Fruit fly (Drosophila melanogaster): ENCODE data around the gene Prestin.
A peak's percentile ranks its signal among the peaks of the same experiment; 100 is the strongest.

Prestin gene

DNA sequence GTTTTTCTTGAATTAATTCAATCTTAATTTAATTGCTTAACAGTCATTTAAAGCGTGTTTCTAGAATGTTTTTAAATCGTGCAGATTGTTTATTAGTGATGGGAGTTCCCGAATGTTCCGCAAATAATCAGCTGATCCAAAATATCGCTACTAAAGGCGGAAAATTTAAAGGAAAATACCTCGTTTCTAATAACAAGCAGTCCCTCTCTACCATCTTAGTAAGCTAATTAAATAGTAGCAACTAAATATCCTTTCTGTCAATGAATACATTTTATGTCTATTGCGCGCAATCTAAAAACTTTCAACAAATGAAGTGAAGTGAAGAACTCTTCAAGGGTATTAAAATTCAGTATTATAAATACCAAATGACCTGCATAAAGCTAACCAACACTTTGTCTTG is 4.8 kb upstream of the Prestin start, which contains the start of gene CG5290 (continued):
- TF ChIP-seq D (optimal IDR thresholded peaks at IDR 0.05), result no peak
- no peak for TF ChIP-seq D (GFP tag; optimal IDR thresholded peaks at IDR 0.05)
- no peak for TF ChIP-seq CG14965 (GFP tag; optimal IDR thresholded peaks at IDR 0.05; ENCODE audit: borderline replicate concordance)
- TF ChIP-seq CG2889 (GFP tag; IDR thresholded peaks at IDR 0.05), result no peak
- TF ChIP-seq CG3163 (GFP tag; optimal IDR thresholded peaks at IDR 0.05), result peak; percentile 31
- no peak for TF ChIP-seq CG4707 (GFP tag; optimal IDR thresholded peaks at IDR 0.05)
- TF ChIP-seq CG7745 (tag; optimal IDR thresholded peaks at IDR 0.05), result no peak
- TF ChIP-seq CG11560 (tag; IDR thresholded peaks at IDR 0.05), result no peak
- TF ChIP-seq Atf3 (GFP tag; optimal IDR thresholded peaks at IDR 0.05), result no peak
- TF ChIP-seq dpn (GFP tag; optimal IDR thresholded peaks at IDR 0.05), result peak; percentile 20 to 36
- TF ChIP-seq CG10565 (GFP tag; optimal IDR thresholded peaks at IDR 0.05), result no peak
- TF ChIP-seq CG13894 (tag; optimal IDR thresholded peaks at IDR 0.05), result peak; percentile 30
- no peak for TF ChIP-seq CG17802 (tag; optimal IDR thresholded peaks at IDR 0.05)
- no peak for TF ChIP-seq sr (GFP tag; IDR thresholded peaks at IDR 0.05)
- TF ChIP-seq Xrp1 (GFP tag; IDR thresholded peaks at IDR 0.05), result no peak
- TF ChIP-seq CG6813 (GFP tag; optimal IDR thresholded peaks at IDR 0.05), result no peak
- no peak for TF ChIP-seq Dbx (GFP tag; IDR thresholded peaks at IDR 0.05)
- TF ChIP-seq CG12659 (GFP tag; optimal IDR thresholded peaks at IDR 0.05), result peak; percentile 46
- peak; percentile 33 for TF ChIP-seq CG13775 (GFP tag; optimal IDR thresholded peaks at IDR 0.05)
- no peak for TF ChIP-seq odd (GFP tag; optimal IDR thresholded peaks at IDR 0.05)
- no peak for TF ChIP-seq Deaf1 (tag; optimal IDR thresholded peaks at IDR 0.05)
- no peak for TF ChIP-seq cas (GFP tag; IDR thresholded peaks at IDR 0.05)
- peak; percentile 10 for TF ChIP-seq exex (tag; optimal IDR thresholded peaks at IDR 0.05)
- no peak for TF ChIP-seq klu (GFP tag; IDR thresholded peaks at IDR 0.05)
- no peak for TF ChIP-seq H15 (GFP tag; IDR thresholded peaks at IDR 0.05)
- TF ChIP-seq CG9215 (GFP tag; IDR thresholded peaks at IDR 0.05), result no peak
- no peak for TF ChIP-seq CG11696 (GFP tag; IDR thresholded peaks at IDR 0.05)
- no peak for TF ChIP-seq tgo (GFP tag; IDR thresholded peaks at IDR 0.05)
- TF ChIP-seq CG15479 (GFP tag; optimal IDR thresholded peaks at IDR 0.05), result no peak
- no peak for TF ChIP-seq Jarid2 (GFP tag; optimal IDR thresholded peaks at IDR 0.05)
- TF ChIP-seq en (GFP tag; optimal IDR thresholded peaks at IDR 0.05), result no peak
- TF ChIP-seq h (optimal IDR thresholded peaks at IDR 0.05), result no peak
- peak; percentile 2 for TF ChIP-seq CG18764 (GFP tag; optimal IDR thresholded peaks at IDR 0.05)
- TF ChIP-seq CG13624 (GFP tag; optimal IDR thresholded peaks at IDR 0.05), result peak; percentile 37
- TF ChIP-seq Trl (optimal IDR thresholded peaks at IDR 0.05), result no peak
- peak; percentile 65 for TF ChIP-seq Trl (GFP tag; optimal IDR thresholded peaks at IDR 0.05)
- no peak for TF ChIP-seq CG8765 (GFP tag; IDR thresholded peaks at IDR 0.05)
- no peak for TF ChIP-seq hkb (optimal IDR thresholded peaks at IDR 0.05)
- no peak for TF ChIP-seq hkb (GFP tag; IDR thresholded peaks at IDR 0.05)
- TF ChIP-seq Hey (tag; optimal IDR thresholded peaks at IDR 0.05), result no peak
- TF ChIP-seq gem (tag; optimal IDR thresholded peaks at IDR 0.05), result peak; percentile 27
- no peak for TF ChIP-seq CG6654 (GFP tag; optimal IDR thresholded peaks at IDR 0.05)
- no peak for TF ChIP-seq CG33557 (GFP tag; optimal IDR thresholded peaks at IDR 0.05)
- TF ChIP-seq CG15601 (tag; optimal IDR thresholded peaks at IDR 0.05), result no peak
- no peak for TF ChIP-seq gt (GFP tag; IDR thresholded peaks at IDR 0.05)
- no peak for TF ChIP-seq CG14667 (GFP tag; IDR thresholded peaks at IDR 0.05)
- TF ChIP-seq Neu2 (GFP tag; optimal IDR thresholded peaks at IDR 0.05; ENCODE audit: borderline replicate concordance), result no peak
- TF ChIP-seq bsh (GFP tag; optimal IDR thresholded peaks at IDR 0.05), result no peak
- TF ChIP-seq Nf-YB (GFP tag; optimal IDR thresholded peaks at IDR 0.05), result no peak
- TF ChIP-seq CG30403 (GFP tag; optimal IDR thresholded peaks at IDR 0.05), result peak; percentile 54
- no peak for TF ChIP-seq salm (tag; optimal IDR thresholded peaks at IDR 0.05)
- TF ChIP-seq CG1647 (GFP tag; optimal IDR thresholded peaks at IDR 0.05), result no peak
- TF ChIP-seq bcd (GFP tag; optimal IDR thresholded peaks at IDR 0.05), result no peak
